Fruit fly (Drosophila melanogaster): Measurements from ENCODE around the gene AhcyL1.

DNA sequence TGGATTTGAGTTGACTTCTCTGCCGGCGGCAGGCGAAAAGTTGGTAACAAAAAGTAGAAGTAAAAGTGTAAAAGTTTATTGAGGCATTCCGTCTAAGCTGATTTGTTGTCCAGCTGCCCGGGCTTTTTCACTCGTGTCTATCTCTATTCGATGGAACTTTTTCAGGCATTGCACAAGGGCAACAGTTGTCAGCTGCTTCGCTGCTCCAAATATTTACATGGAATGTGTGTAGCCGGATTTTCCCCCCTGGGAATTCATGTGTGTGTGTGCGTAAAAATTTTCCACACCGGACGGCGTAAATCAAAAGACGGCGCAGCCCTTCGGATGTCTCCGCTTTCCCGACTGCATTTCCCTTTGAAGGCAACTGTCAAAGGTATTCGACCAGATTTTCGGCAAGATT lies 27.2 kb downstream of the AhcyL1 start:
- no peak for TF ChIP-seq Dll (optimal IDR thresholded peaks at IDR 0.05)
- TF ChIP-seq usp (GFP tag; optimal IDR thresholded peaks at IDR 0.05): no peak
- TF ChIP-seq pan (optimal IDR thresholded peaks at IDR 0.05): no peak
